Worm (Caenorhabditis elegans): ENCODE data around the gene nduf-11.

DNA sequence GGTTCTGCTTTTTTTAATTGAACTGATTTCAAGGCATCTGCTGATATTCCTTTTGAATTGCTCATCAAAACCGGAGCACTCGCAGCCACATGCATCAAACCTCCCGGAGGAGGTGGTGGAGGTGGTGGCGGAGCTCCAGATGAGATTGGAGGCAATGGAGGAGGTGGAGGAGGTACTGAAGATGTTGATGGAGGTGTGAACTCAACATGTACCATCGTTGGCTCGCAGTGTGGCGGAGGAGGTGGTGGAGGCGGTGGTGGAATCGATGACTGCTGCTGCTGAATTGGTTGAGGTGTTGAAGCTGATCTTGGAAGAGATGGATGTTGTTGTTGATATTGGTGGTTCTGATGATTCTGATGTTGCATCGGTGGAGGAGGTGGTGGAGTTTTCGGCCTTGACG is 41.5 kb upstream of the nduf-11 start:
- TF ChIP-seq pros-1 (tag; optimal IDR thresholded peaks at IDR 0.05) = no peak
- TF ChIP-seq pha-2 (tag; optimal IDR thresholded peaks at IDR 0.05) = no peak
- no peak for TF ChIP-seq nhr-11 (tag; optimal IDR thresholded peaks at IDR 0.05)
- no peak for TF ChIP-seq K09A11.1 (tag; optimal IDR thresholded peaks at IDR 0.05; ENCODE audit: insufficient read depth)
- TF ChIP-seq nfya-1 (tag; optimal IDR thresholded peaks at IDR 0.05) = no peak
- TF ChIP-seq ceh-9 (tag; optimal IDR thresholded peaks at IDR 0.05) = no peak
- TF ChIP-seq pag-3 (tag; optimal IDR thresholded peaks at IDR 0.05; ENCODE audit: borderline replicate concordance) = no peak
- TF ChIP-seq elt-4 (tag; optimal IDR thresholded peaks at IDR 0.05) = no peak
- TF ChIP-seq ztf-16 (tag; optimal IDR thresholded peaks at IDR 0.05) = no peak
- TF ChIP-seq ama-1 (optimal IDR thresholded peaks at IDR 0.05) = no peak
- TF ChIP-seq hlh-30 (tag; optimal IDR thresholded peaks at IDR 0.05; ENCODE audit: insufficient read depth) = no peak

All from whole organism, late embryonic.